Fruit fly (Drosophila melanogaster) whole organism, embryonic: ENCODE measurements around the gene CG4278.

Experiments used
- BEAF-32 ChIP-seq: fragments of 200-800 bp; sonication (Bioruptor generic); optimal IDR thresholded peaks from 3 replicates; lab custom pipeline; 2017; ENCODE audit warnings: missing biosample characterization, missing genetic modification characterization, mild to moderate bottlenecking, moderate library complexity, missing genetic modification reagents
- CG11504 ChIP-seq: fragments of 200-800 bp; sonication (Bioruptor generic); optimal IDR thresholded peaks from 3 replicates; lab custom pipeline; 2019; ENCODE audit warnings: missing biosample characterization, mild to moderate bottlenecking, missing genetic modification characterization, moderate library complexity
- CG1233 ChIP-seq: fragments of 200-800 bp; sonication (Bioruptor generic); optimal IDR thresholded peaks from 4 replicates; lab custom pipeline; 2018; ENCODE audit warnings: missing biosample characterization, mild to moderate bottlenecking, missing genetic modification characterization
- CG13123 ChIP-seq: fragments of 200-800 bp; sonication (Bioruptor generic); optimal IDR thresholded peaks from 2 replicates; lab custom pipeline; 2016; ENCODE audit warnings: missing biosample characterization, missing genetic modification characterization
- CG13624 ChIP-seq: fragments of 200-800 bp; sonication (Bioruptor generic); optimal IDR thresholded peaks from 2 replicates; lab custom pipeline; 2016; ENCODE audit warnings: missing biosample characterization, missing genetic modification characterization
- CG14014 ChIP-seq: fragments of 200-800 bp; sonication (Bioruptor generic); IDR thresholded peaks from 2 replicates; pipeline ENCODE4 v1.3.6; 2022; ENCODE audit warnings: missing biosample characterization, missing genetic modification characterization
- CG14667 ChIP-seq: fragments of 200-800 bp; sonication (Bioruptor generic); IDR thresholded peaks from 2 replicates; pipeline ENCODE4 v1.3.6; 2022; ENCODE audit warnings: missing biosample characterization, missing genetic modification characterization
- CG14860 ChIP-seq: fragments of 200-800 bp; sonication (Bioruptor generic); IDR thresholded peaks from 3 replicates; pipeline ENCODE4 v1.3.6; 2022; ENCODE audit warnings: missing biosample characterization, missing genetic modification characterization; ENCODE audit not compliant: partially characterized antibody
- CG1603 ChIP-seq: fragments of 200-800 bp; sonication (Bioruptor generic); optimal IDR thresholded peaks from 2 replicates; lab custom pipeline; 2019; ENCODE audit warnings: missing biosample characterization, mild to moderate bottlenecking, missing genetic modification characterization, moderate library complexity
- CG16815 ChIP-seq: fragments of 200-800 bp; sonication (Bioruptor generic); optimal IDR thresholded peaks from 3 replicates; lab custom pipeline; 2017; ENCODE audit warnings: missing biosample characterization, mild to moderate bottlenecking, missing genetic modification characterization
- CG17385 ChIP-seq: fragments of 200-800 bp; sonication (Bioruptor generic); optimal IDR thresholded peaks from 3 replicates; lab custom pipeline; 2018; ENCODE audit warnings: missing biosample characterization, mild to moderate bottlenecking, missing genetic modification characterization
- CG18262 ChIP-seq: fragments of 200-800 bp; optimal IDR thresholded peaks from 3 replicates; lab custom pipeline; 2019; ENCODE audit warnings: missing biosample characterization, mild to moderate bottlenecking, missing genetic modification characterization, moderate library complexity
- CG2875 ChIP-seq: fragments of 200-800 bp; sonication (Bioruptor generic); optimal IDR thresholded peaks from 2 replicates; lab custom pipeline; 2017; ENCODE audit warnings: missing biosample characterization, mild to moderate bottlenecking, missing genetic modification characterization, missing genetic modification reagents
- CG2889 ChIP-seq: fragments of 200-800 bp; sonication (Bioruptor generic); IDR thresholded peaks from 3 replicates; pipeline ENCODE4 v1.3.6; 2022; ENCODE audit warnings: missing biosample characterization, missing genetic modification characterization
- CG3065 ChIP-seq: fragments of 200-800 bp; sonication (Bioruptor generic); optimal IDR thresholded peaks from 2 replicates; lab custom pipeline; 2016; ENCODE audit warnings: missing biosample characterization, missing genetic modification characterization
- CG31365 ChIP-seq: fragments of 200-800 bp; sonication (Bioruptor generic); optimal IDR thresholded peaks from 2 replicates; lab custom pipeline; 2018; ENCODE audit warnings: missing biosample characterization, mild to moderate bottlenecking, missing genetic modification characterization
- CG31388 ChIP-seq: fragments of 200-800 bp; sonication (Bioruptor generic); optimal IDR thresholded peaks from 2 replicates; lab custom pipeline; 2016; ENCODE audit warnings: missing biosample characterization, missing genetic modification characterization
- CG8089 ChIP-seq: fragments of 200-800 bp; sonication (Bioruptor generic); optimal IDR thresholded peaks from 3 replicates; lab custom pipeline; 2016; ENCODE audit warnings: missing biosample characterization, missing genetic modification characterization
- Dll ChIP-seq: fragments of 200-800 bp; sonication (Bioruptor generic); IDR thresholded peaks from 4 replicates; pipeline ENCODE4 v1.3.6; 2022; ENCODE audit warnings: missing biosample characterization, missing genetic modification characterization; ENCODE audit not compliant: partially characterized antibody
- Doc2 ChIP-seq: fragments of 200-800 bp; sonication (Bioruptor generic); IDR thresholded peaks from 2 replicates; pipeline ENCODE4 v1.3.6; 2022; ENCODE audit warnings: missing biosample characterization, missing genetic modification characterization
- Dref ChIP-seq: fragments of 200-800 bp; sonication (Bioruptor generic); IDR thresholded peaks from 2 replicates; pipeline ENCODE4 v1.3.6; 2022; ENCODE audit warnings: missing biosample characterization, missing genetic modification characterization
- Fer1 ChIP-seq: fragments of 200-800 bp; sonication (Bioruptor generic); optimal IDR thresholded peaks from 2 replicates; lab custom pipeline; 2017; ENCODE audit warnings: missing biosample characterization, mild to moderate bottlenecking, missing genetic modification characterization
- Fer3 ChIP-seq: fragments of 200-800 bp; sonication (Bioruptor generic); optimal IDR thresholded peaks from 2 replicates; lab custom pipeline; 2018; ENCODE audit warnings: missing biosample characterization, mild to moderate bottlenecking, missing genetic modification characterization, moderate library complexity
- GATAe ChIP-seq: fragments of 200-800 bp; sonication (Bioruptor generic); conservative IDR thresholded peaks from 2 replicates; pipeline ENCODE4 v1.3.6; 2022; ENCODE audit warnings: missing biosample characterization, missing genetic modification characterization
- Gug ChIP-seq: fragments of 200-800 bp; sonication (Bioruptor generic); IDR thresholded peaks from 4 replicates; pipeline ENCODE4 v1.3.6; 2022; ENCODE audit warnings: missing biosample characterization, missing genetic modification characterization
- HmgD ChIP-seq: fragments of 200-800 bp; sonication (Bioruptor generic); optimal IDR thresholded peaks from 3 replicates; lab custom pipeline; 2016; ENCODE audit warnings: missing biosample characterization, missing genetic modification characterization
- Hr39 ChIP-seq: fragments of >200 bp; optimal IDR thresholded peaks from 2 replicates; lab custom pipeline; 2017
- Mes4 ChIP-seq: fragments of 200-800 bp; sonication (Bioruptor generic); optimal IDR thresholded peaks from 2 replicates; lab custom pipeline; 2016; ENCODE audit warnings: missing biosample characterization, missing genetic modification characterization
- Mrtf ChIP-seq: fragments of 200-800 bp; sonication (Bioruptor generic); IDR thresholded peaks from 3 replicates; pipeline ENCODE4 v1.3.6; 2022; ENCODE audit warnings: missing biosample characterization, missing genetic modification characterization
- Opbp ChIP-seq: fragments of 200-800 bp; sonication (Bioruptor generic); IDR thresholded peaks from 3 replicates; pipeline ENCODE4 v1.3.6; 2022; ENCODE audit warnings: missing biosample characterization, missing genetic modification characterization; ENCODE audit not compliant: partially characterized antibody
- Sox102F ChIP-seq: fragments of 200-800 bp; sonication (Bioruptor generic); optimal IDR thresholded peaks from 2 replicates; lab custom pipeline; 2018; ENCODE audit warnings: missing biosample characterization, mild to moderate bottlenecking, missing genetic modification characterization, moderate library complexity
- Sry-β ChIP-seq: fragments of 200-800 bp; sonication (Bioruptor generic); optimal IDR thresholded peaks from 2 replicates; lab custom pipeline; 2018; ENCODE audit warnings: missing biosample characterization, mild to moderate bottlenecking, missing genetic modification characterization, moderate library complexity
- ab ChIP-seq: fragments of 200-800 bp; sonication (Bioruptor generic); optimal IDR thresholded peaks from 2 replicates; lab custom pipeline; 2016; ENCODE audit warnings: missing biosample characterization, missing genetic modification characterization
- abd-A ChIP-seq: fragments of 200-800 bp; sonication (Bioruptor generic); optimal IDR thresholded peaks from 3 replicates; lab custom pipeline; 2019; ENCODE audit warnings: missing biosample characterization, mild to moderate bottlenecking, missing genetic modification characterization, moderate library complexity
- amos ChIP-seq: fragments of 200-800 bp; sonication (Bioruptor generic); IDR thresholded peaks from 2 replicates; pipeline ENCODE4 v1.3.6; 2022; ENCODE audit warnings: missing biosample characterization, missing genetic modification characterization; ENCODE audit not compliant: partially characterized antibody
- cas ChIP-seq: fragments of 200-800 bp; sonication (Bioruptor generic); IDR thresholded peaks from 2 replicates; pipeline ENCODE4 v1.3.6; 2022; ENCODE audit warnings: missing biosample characterization, missing genetic modification characterization
- crp ChIP-seq, 2 experiments: fragments of 200-800 bp; sonication (Bioruptor generic); optimal IDR thresholded peaks; 2 replicates in 1 of 2; 3 replicates in 1 of 2; lab custom pipeline; 2017; ENCODE audit warnings: missing biosample characterization in 2 of 2, missing genetic modification characterization in 2 of 2, mild to moderate bottlenecking in 1 of 2, moderate library complexity in 1 of 2
- danr ChIP-seq: fragments of 200-800 bp; sonication (Bioruptor generic); IDR thresholded peaks from 2 replicates; pipeline ENCODE4 v1.3.6; 2022; ENCODE audit warnings: missing biosample characterization, missing genetic modification characterization
- esg ChIP-seq: fragments of 200-800 bp; sonication (Bioruptor generic); conservative IDR thresholded peaks from 2 replicates; pipeline ENCODE4 v1.3.6; 2022; ENCODE audit warnings: missing biosample characterization, missing genetic modification characterization
- hb ChIP-seq: fragments of 200-800 bp; sonication (Bioruptor generic); IDR thresholded peaks from 3 replicates; pipeline ENCODE4 v1.3.6; 2022; ENCODE audit warnings: missing biosample characterization, missing genetic modification characterization; ENCODE audit not compliant: partially characterized antibody
- nmo ChIP-seq: fragments of 200-800 bp; sonication (Bioruptor generic); optimal IDR thresholded peaks from 2 replicates; lab custom pipeline; 2018; ENCODE audit warnings: missing biosample characterization, mild to moderate bottlenecking, missing genetic modification characterization, moderate library complexity
- pnt ChIP-seq: fragments of 200-800 bp; sonication (Bioruptor generic); optimal IDR thresholded peaks from 3 replicates; lab custom pipeline; 2016; ENCODE audit warnings: missing biosample characterization, missing genetic modification characterization
- sens ChIP-seq: fragments of 200-800 bp; sonication (Bioruptor generic); peaks from one replicate; lab custom pipeline; 2016; ENCODE audit warnings: missing biosample characterization, missing genetic modification characterization
- sima ChIP-seq: fragments of 200-800 bp; sonication (Bioruptor generic); optimal IDR thresholded peaks from 2 replicates; lab custom pipeline; 2016; ENCODE audit warnings: missing biosample characterization, missing genetic modification characterization
- sna ChIP-seq: fragments of 200-800 bp; sonication (Bioruptor generic); IDR thresholded peaks from 2 replicates; pipeline ENCODE4 v1.3.6; 2022; ENCODE audit warnings: missing biosample characterization, missing genetic modification characterization; ENCODE audit not compliant: partially characterized antibody
- sob ChIP-seq: fragments of 200-800 bp; sonication (Bioruptor generic); IDR thresholded peaks from 2 replicates; pipeline ENCODE4 v1.3.6; 2022; ENCODE audit warnings: missing biosample characterization, missing genetic modification characterization
- sqz ChIP-seq: fragments of 200-800 bp; sonication (Bioruptor generic); optimal IDR thresholded peaks from 3 replicates; lab custom pipeline; 2018; ENCODE audit warnings: missing biosample characterization, mild to moderate bottlenecking, missing genetic modification characterization
- tna ChIP-seq: fragments of 200-800 bp; sonication (Bioruptor generic); IDR thresholded peaks from 2 replicates; pipeline ENCODE4 v1.3.6; 2022; ENCODE audit warnings: missing biosample characterization, missing genetic modification characterization; ENCODE audit not compliant: partially characterized antibody
- tx ChIP-seq: fragments of 200-800 bp; sonication (Bioruptor generic); optimal IDR thresholded peaks from 2 replicates; lab custom pipeline; 2016; ENCODE audit warnings: missing biosample characterization, missing genetic modification characterization

CG4278 gene

DNA sequence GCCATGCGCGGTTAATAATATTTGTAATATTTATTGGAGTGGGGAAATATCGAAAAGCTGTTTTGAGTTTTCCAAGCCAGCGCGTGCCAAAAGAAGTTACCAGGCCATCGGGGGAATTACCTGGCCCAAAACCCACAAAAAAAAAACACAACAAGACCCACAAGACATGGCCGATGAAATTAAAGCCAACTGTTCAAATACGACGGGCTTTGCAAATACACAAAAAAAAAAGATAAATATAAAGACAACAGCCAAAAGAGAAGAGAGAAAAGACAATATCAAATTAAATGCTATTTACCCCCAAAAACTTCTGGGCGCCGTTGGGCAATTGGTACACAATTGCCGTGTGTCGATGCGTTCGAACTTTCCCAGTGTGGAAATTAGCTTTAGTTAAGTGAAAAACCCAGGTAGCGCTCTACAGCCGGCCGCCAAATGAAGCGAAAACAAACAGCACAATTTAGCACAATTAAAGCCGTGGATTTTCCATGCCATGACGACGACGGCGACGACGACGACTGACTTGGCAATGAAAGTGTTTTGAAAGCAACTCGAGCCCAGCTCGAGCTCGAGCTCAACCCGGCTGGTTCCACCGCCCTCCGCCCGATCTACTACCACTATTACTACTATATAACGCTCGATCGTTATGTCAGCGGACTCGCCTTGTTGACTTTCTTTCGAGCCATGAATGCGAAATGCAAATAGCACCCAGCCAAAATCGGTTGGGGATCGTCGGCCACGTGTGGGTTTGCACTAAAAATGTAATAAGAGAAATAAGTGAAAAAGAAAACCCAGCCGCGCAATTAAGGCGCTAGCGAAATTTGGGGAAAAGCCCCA is 8.9 kb upstream of the CG4278 start (continued):
- TF ChIP-seq sqz: peak; percentile 53
- TF ChIP-seq CG2875 (GFP tag; lab: Kevin White, UChicago): peak; percentile 58
- TF ChIP-seq CG17385 (GFP tag; lab: Kevin White, UChicago): peak; percentile 34
- no peak for TF ChIP-seq Sox102F (GFP tag; lab: Kevin White, UChicago)
- TF ChIP-seq CG18262 (tag; lab: Kevin White, UChicago): no peak
- no peak for TF ChIP-seq CG31365
- no peak for TF ChIP-seq Gug
- TF ChIP-seq nmo: no peak
- no peak for TF ChIP-seq ab (GFP tag; lab: Kevin White, UChicago)
- no peak for TF ChIP-seq sna (GFP tag; lab: Robert Waterston, UW)
- TF ChIP-seq CG8089 (GFP tag; lab: Kevin White, UChicago): peak; percentile 8
- TF ChIP-seq sob (GFP tag; lab: Robert Waterston, UW): peak; percentile 38; the same call in 1 of the 2 replicates
- peak; percentile 60; the same call in 1 of the 2 replicates for TF ChIP-seq CG14014 (GFP tag; lab: Robert Waterston, UW)
- peak; percentile 72 for TF ChIP-seq Fer1
- peak; percentile 43 for TF ChIP-seq Fer3 (tag; lab: Kevin White, UChicago)
- no peak for TF ChIP-seq CG13624 (GFP tag; lab: Kevin White, UChicago)
- TF ChIP-seq sima (GFP tag; lab: Kevin White, UChicago): no peak
- no peak for TF ChIP-seq Dll (GFP tag; lab: Robert Waterston, UW)
- TF ChIP-seq tx: no peak
- no peak for TF ChIP-seq esg (GFP tag; lab: Robert Waterston, UW)
- no peak for TF ChIP-seq CG16815 (GFP tag; lab: Kevin White, UChicago)
- TF ChIP-seq cas (GFP tag; lab: Robert Waterston, UW): no peak
- TF ChIP-seq GATAe (GFP tag; lab: Robert Waterston, UW): no peak
- TF ChIP-seq tna (GFP tag; lab: Robert Waterston, UW): no peak
- TF ChIP-seq CG31388 (GFP tag; lab: Kevin White, UChicago): no peak
- peak; percentile 9 for TF ChIP-seq Mes4
- peak; percentile 83 for TF ChIP-seq sens (GFP tag; lab: Kevin White, UChicago)
- TF ChIP-seq crp (GFP tag; optimal IDR thresholded peaks at IDR 0.05; lab: Kevin White, UChicago): no peak
- TF ChIP-seq CG14667: no peak
- TF ChIP-seq HmgD (GFP tag; lab: Kevin White, UChicago): no peak
- TF ChIP-seq CG14860: no peak
- no peak for TF ChIP-seq CG13123 (GFP tag; lab: Kevin White, UChicago)
- TF ChIP-seq Sry-β (GFP tag; lab: Kevin White, UChicago): no peak
- TF ChIP-seq BEAF-32 (GFP tag; lab: Kevin White, UChicago): no peak
- TF ChIP-seq amos (GFP tag; lab: Robert Waterston, UW): no peak
- TF ChIP-seq CG1603 (tag; lab: Kevin White, UChicago): no peak
- no peak for TF ChIP-seq Opbp
- no peak for TF ChIP-seq abd-A (tag; lab: Kevin White, UChicago)
- no peak for TF ChIP-seq Hr39 (lab: Kevin White, UChicago)
- TF ChIP-seq pnt (GFP tag; lab: Kevin White, UChicago): no peak
- no peak for TF ChIP-seq Dref (GFP tag; lab: Robert Waterston, UW)
- TF ChIP-seq CG11504 (tag; lab: Kevin White, UChicago): peak; percentile 1
- no peak for TF ChIP-seq Doc2 (GFP tag; lab: Robert Waterston, UW)
- TF ChIP-seq CG3065 (GFP tag; lab: Kevin White, UChicago): no peak
- no peak for TF ChIP-seq Mrtf (GFP tag; lab: Robert Waterston, UW)
- TF ChIP-seq danr: peak; percentile 36; the same call in 1 of the 2 replicates
- no peak for TF ChIP-seq hb (GFP tag; lab: Robert Waterston, UW)
- TF ChIP-seq CG2889 (GFP tag; lab: Robert Waterston, UW): no peak
- TF ChIP-seq CG1233 (GFP tag; lab: Kevin White, UChicago): peak; percentile 15
